Worm (Caenorhabditis elegans) whole organism, young adult: Measurements from ENCODE around the gene glb-5.

Experiments used
- B0261.1 ChIP-seq: sonication (generic microtip); optimal IDR thresholded peaks from 2 replicates; lab custom pipeline; 2016; ENCODE audit warnings: mild to moderate bottlenecking, missing genetic modification characterization, moderate library complexity, missing compliant biosample characterization
- F23B12.7 ChIP-seq: sonication (generic microtip); optimal IDR thresholded peaks from 2 replicates; lab custom pipeline; 2017; ENCODE audit warnings: missing genetic modification characterization, mild to moderate bottlenecking, missing compliant biosample characterization, antibody characterized with exemption, moderate library complexity; ENCODE audit not compliant: insufficient read depth
- F37B4.10 ChIP-seq: fragments of 200-800 bp; sonication (Bioruptor generic); IDR thresholded peaks from 2 replicates; pipeline ENCODE4 v1.3.6; 2022; ENCODE audit warnings: missing genetic modification characterization, missing compliant biosample characterization
- F52B5.7 ChIP-seq: sonication (generic microtip); optimal IDR thresholded peaks from 2 replicates; lab custom pipeline; 2016; ENCODE audit warnings: mild to moderate bottlenecking, missing genetic modification characterization, missing compliant biosample characterization
- Y53F4B.3 ChIP-seq: fragments of 200-800 bp; sonication (Bioruptor generic); IDR thresholded peaks from 2 replicates; pipeline ENCODE4 v1.3.6; 2022; ENCODE audit warnings: missing genetic modification reagents, missing genetic modification characterization, missing compliant biosample characterization
- Y56A3A.18 ChIP-seq: fragments of 200-800 bp; sonication (Bioruptor generic); IDR thresholded peaks from 2 replicates; pipeline ENCODE4 v1.3.6; 2022; ENCODE audit warnings: missing genetic modification reagents, missing genetic modification characterization, missing compliant biosample characterization
- ZK185.1 ChIP-seq: sonication (generic microtip); optimal IDR thresholded peaks from 2 replicates; lab custom pipeline; 2016; ENCODE audit warnings: mild to moderate bottlenecking, missing genetic modification characterization, missing compliant biosample characterization; ENCODE audit not compliant: poor library complexity, severe bottlenecking
- attf-3 ChIP-seq: fragments of 200-800 bp; sonication (Bioruptor generic); conservative IDR thresholded peaks from 2 replicates; pipeline ENCODE4 v1.3.6; 2022; ENCODE audit warnings: missing genetic modification reagents, missing genetic modification characterization, missing compliant biosample characterization
- bed-1 ChIP-seq: fragments of 200-800 bp; sonication (Bioruptor generic); IDR thresholded peaks from 2 replicates; pipeline ENCODE4 v1.3.6; 2022; ENCODE audit warnings: missing genetic modification reagents, missing genetic modification characterization, missing compliant biosample characterization
- bed-2 ChIP-seq: fragments of 200-800 bp; sonication (Bioruptor generic); IDR thresholded peaks from 2 replicates; pipeline ENCODE4 v1.3.6; 2022; ENCODE audit warnings: missing genetic modification reagents, missing genetic modification characterization, missing compliant biosample characterization
- cebp-2 ChIP-seq: fragments of 200-800 bp; sonication (Bioruptor generic); IDR thresholded peaks from 2 replicates; pipeline ENCODE4 v1.3.6; 2022; ENCODE audit warnings: missing genetic modification characterization, missing compliant biosample characterization
- ceh-100 ChIP-seq: fragments of 200-800 bp; sonication (Bioruptor generic); IDR thresholded peaks from 2 replicates; pipeline ENCODE4 v1.3.6; 2022; ENCODE audit warnings: missing genetic modification reagents, missing genetic modification characterization, missing compliant biosample characterization
- ceh-40 ChIP-seq: fragments of 200-800 bp; sonication (Bioruptor generic); IDR thresholded peaks from 2 replicates; pipeline ENCODE4 v1.3.6; 2022; ENCODE audit warnings: missing genetic modification characterization, missing compliant biosample characterization
- ceh-79 ChIP-seq: sonication (generic microtip); optimal IDR thresholded peaks from 2 replicates; lab custom pipeline; 2017; ENCODE audit warnings: mild to moderate bottlenecking, missing genetic modification characterization, missing compliant biosample characterization
- ceh-91 ChIP-seq: fragments of 200-800 bp; sonication (Bioruptor generic); IDR thresholded peaks from 2 replicates; pipeline ENCODE4 v1.3.6; 2022; ENCODE audit warnings: missing genetic modification reagents, missing genetic modification characterization, missing compliant biosample characterization
- chd-7 ChIP-seq: sonication (generic microtip); optimal IDR thresholded peaks from 2 replicates; lab custom pipeline; 2016; ENCODE audit warnings: mild to moderate bottlenecking, missing genetic modification characterization, moderate library complexity, missing compliant biosample characterization
- die-1 ChIP-seq: sonication (generic microtip); optimal IDR thresholded peaks from 2 replicates; lab custom pipeline; 2016; ENCODE audit warnings: missing genotype, mild to moderate bottlenecking, missing genetic modification characterization, missing compliant biosample characterization
- dox-1 ChIP-seq: fragments of 200-800 bp; sonication (Bioruptor generic); IDR thresholded peaks from 2 replicates; pipeline ENCODE4 v1.3.6; 2022; ENCODE audit warnings: missing genetic modification reagents, missing genetic modification characterization, missing compliant biosample characterization
- dpl-1 ChIP-seq: fragments of 150-350 bp; optimal IDR thresholded peaks from 2 replicates; lab custom pipeline; 2014; ENCODE audit warnings: missing biosample characterization, missing genetic modification reagents, missing genetic modification characterization
- efl-1 ChIP-seq: fragments of 150-350 bp; optimal IDR thresholded peaks from 2 replicates; lab custom pipeline; 2014; ENCODE audit warnings: missing biosample characterization, missing genetic modification reagents, missing genetic modification characterization
- egl-18 ChIP-seq: fragments of 200-800 bp; sonication (Bioruptor generic); IDR thresholded peaks from 2 replicates; pipeline ENCODE4 v1.3.6; 2022; ENCODE audit warnings: missing genetic modification reagents, missing genetic modification characterization, missing compliant biosample characterization
- egl-44 ChIP-seq: fragments of 200-800 bp; sonication (Bioruptor generic); IDR thresholded peaks from 2 replicates; pipeline ENCODE4 v1.3.6; 2022; ENCODE audit warnings: missing genetic modification reagents, missing genetic modification characterization, missing compliant biosample characterization
- egrh-3 ChIP-seq: fragments of 200-800 bp; sonication (Bioruptor generic); IDR thresholded peaks from 2 replicates; pipeline ENCODE4 v1.3.6; 2022; ENCODE audit warnings: missing genetic modification reagents, missing genetic modification characterization, missing compliant biosample characterization
- ets-4 ChIP-seq: fragments of 200-800 bp; sonication (Bioruptor generic); optimal IDR thresholded peaks from 2 replicates; lab custom pipeline; 2018; ENCODE audit warnings: mild to moderate bottlenecking, missing genetic modification characterization, missing compliant biosample characterization
- him-1 ChIP-seq: sonication (generic microtip); optimal IDR thresholded peaks from 2 replicates; lab custom pipeline; 2016; ENCODE audit warnings: missing genotype, missing genetic modification reagents, missing genetic modification characterization, missing compliant biosample characterization
- hlh-26 ChIP-seq: fragments of 200-800 bp; sonication (Bioruptor generic); conservative IDR thresholded peaks from 2 replicates; pipeline ENCODE4 v1.3.6; 2022; ENCODE audit warnings: missing genetic modification reagents, missing genetic modification characterization, missing compliant biosample characterization
- hsf-1 ChIP-seq: fragments of 200-800 bp; sonication (Bioruptor generic); IDR thresholded peaks from 2 replicates; pipeline ENCODE4 v1.3.6; 2022; ENCODE audit warnings: missing genetic modification reagents, missing genetic modification characterization, missing compliant biosample characterization
- lag-1 ChIP-seq: fragments of 200-800 bp; sonication (Bioruptor generic); IDR thresholded peaks from 2 replicates; pipeline ENCODE4 v1.3.6; 2022; ENCODE audit warnings: missing genetic modification reagents, missing genetic modification characterization, missing compliant biosample characterization
- let-607 ChIP-seq, 2 experiments: fragments of 200-800 bp in 1 of 2; sonication (Bioruptor generic) in 1 of 2; sonication (generic microtip) in 1 of 2; optimal IDR thresholded peaks; 2 replicates each; lab custom pipeline; 2016 to 2018; ENCODE audit warnings: mild to moderate bottlenecking in 2 of 2, missing compliant biosample characterization in 2 of 2, missing genetic modification characterization in 2 of 2, moderate library complexity in 2 of 2, missing genotype in 1 of 2
- lin-35 ChIP-seq, 3 experiments: fragments of 150-350 bp in 2 of 3; sonication (generic microtip) in 1 of 3; optimal IDR thresholded peaks; 2 replicates each; lab custom pipeline; 2014 to 2018; ENCODE audit warnings: missing biosample characterization in 3 of 3, missing genetic modification characterization in 3 of 3, missing genetic modification reagents in 3 of 3
- lin-54 ChIP-seq: fragments of 200-800 bp; sonication (Bioruptor generic); optimal IDR thresholded peaks from 2 replicates; lab custom pipeline; 2018; ENCODE audit warnings: mild to moderate bottlenecking, missing genetic modification characterization, missing compliant biosample characterization
- lsy-27 ChIP-seq: sonication (generic microtip); optimal IDR thresholded peaks from 2 replicates; lab custom pipeline; 2017; ENCODE audit warnings: missing genetic modification characterization, mild to moderate bottlenecking, missing compliant biosample characterization, antibody characterized with exemption, missing genotype, borderline replicate concordance; ENCODE audit not compliant: insufficient read depth
- madf-6 ChIP-seq: fragments of 200-800 bp; sonication (Bioruptor generic); IDR thresholded peaks from 2 replicates; pipeline ENCODE4 v1.3.6; 2022; ENCODE audit warnings: missing genetic modification reagents, missing genetic modification characterization, missing compliant biosample characterization
- nhr-120 ChIP-seq: fragments of 200-800 bp; sonication (Bioruptor generic); IDR thresholded peaks from 2 replicates; pipeline ENCODE4 v1.3.6; 2022; ENCODE audit warnings: missing genetic modification characterization, missing compliant biosample characterization
- nhr-80 ChIP-seq: sonication (generic microtip); optimal IDR thresholded peaks from 2 replicates; lab custom pipeline; 2016; ENCODE audit warnings: missing genetic modification characterization, missing compliant biosample characterization
- pha-4 ChIP-seq: fragments of 150-350 bp; sonication (generic microtip); optimal IDR thresholded peaks from 2 replicates; lab custom pipeline; 2014; ENCODE audit warnings: missing biosample characterization, missing genetic modification reagents, missing genetic modification characterization
- snpc-1.3 ChIP-seq: sonication (generic microtip); optimal IDR thresholded peaks from 2 replicates; lab custom pipeline; 2017; ENCODE audit warnings: missing genetic modification characterization, mild to moderate bottlenecking, missing compliant biosample characterization, antibody characterized with exemption, moderate library complexity, missing genotype, missing genetic modification reagents; ENCODE audit not compliant: insufficient read depth
- somi-1 ChIP-seq: fragments of 200-800 bp; sonication (Bioruptor generic); optimal IDR thresholded peaks from 2 replicates; lab custom pipeline; 2018; ENCODE audit warnings: mild to moderate bottlenecking, missing genetic modification characterization, missing compliant biosample characterization
- sptf-2 ChIP-seq: fragments of 200-800 bp; sonication (Bioruptor generic); optimal IDR thresholded peaks from 2 replicates; lab custom pipeline; 2018; ENCODE audit warnings: mild to moderate bottlenecking, missing genetic modification characterization, missing compliant biosample characterization
- tlf-1 ChIP-seq: fragments of 200-800 bp; sonication (Bioruptor generic); optimal IDR thresholded peaks from 2 replicates; lab custom pipeline; 2018; ENCODE audit warnings: mild to moderate bottlenecking, missing genetic modification characterization, missing compliant biosample characterization
- unc-62 ChIP-seq: fragments of 150-350 bp; optimal IDR thresholded peaks from 2 replicates; lab custom pipeline; 2014; ENCODE audit warnings: missing biosample characterization, missing genetic modification reagents, missing genetic modification characterization
- ztf-18 ChIP-seq: sonication (generic microtip); optimal IDR thresholded peaks from 2 replicates; lab custom pipeline; 2016; ENCODE audit warnings: missing genotype, mild to moderate bottlenecking, missing genetic modification characterization, missing compliant biosample characterization
- ztf-22 ChIP-seq: fragments of 200-800 bp; sonication (Bioruptor generic); optimal IDR thresholded peaks from 2 replicates; lab custom pipeline; 2018; ENCODE audit warnings: mild to moderate bottlenecking, missing genetic modification characterization, moderate library complexity, missing compliant biosample characterization
- ztf-26 ChIP-seq: sonication (generic microtip); optimal IDR thresholded peaks from 2 replicates; lab custom pipeline; 2017; ENCODE audit warnings: missing genetic modification characterization, missing compliant biosample characterization
- ztf-6 ChIP-seq: fragments of 200-800 bp; sonication (Bioruptor generic); IDR thresholded peaks from 2 replicates; pipeline ENCODE4 v1.3.6; 2022; ENCODE audit warnings: missing genetic modification reagents, missing genetic modification characterization, missing compliant biosample characterization

The glb-5 gene

DNA sequence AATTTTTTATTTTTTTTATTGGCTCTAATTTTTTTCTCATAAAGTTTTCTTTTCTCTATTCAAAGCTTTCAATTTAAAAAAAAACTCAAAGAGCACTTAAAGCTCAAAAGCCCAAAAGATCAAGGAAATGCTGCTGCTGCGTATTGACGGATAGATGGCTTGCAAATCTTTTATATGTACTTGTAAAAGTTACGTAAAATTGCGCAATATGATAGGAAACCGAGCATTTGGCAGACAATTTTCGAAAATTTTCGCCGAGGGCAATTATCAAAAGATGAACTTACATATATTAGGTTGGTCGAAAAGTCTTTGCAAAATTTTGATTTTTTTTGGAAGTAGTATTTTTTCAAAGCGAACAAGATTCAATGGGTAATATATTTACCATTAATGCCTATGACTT is 10.2 kb upstream of the glb-5 start:
- TF ChIP-seq somi-1 (GFP tag; lab: Kevin White, UChicago) (no peak), F37B4.10 (GFP tag; lab: Robert Waterston, UW) (no peak), hsf-1 (GFP tag; lab: Robert Waterston, UW) (no peak), unc-62 (GFP tag; lab: Kevin White, UChicago) (no peak), lin-54 (no peak), madf-6 (GFP tag; lab: Robert Waterston, UW) (no peak), pha-4 (no peak), ztf-18 (tag; lab: Kevin White, UChicago) (no peak), ceh-40 (no peak), egrh-3 (GFP tag; lab: Robert Waterston, UW) (no peak), lsy-27 (tag; lab: Kevin White, UChicago) (no peak), B0261.1 (tag; lab: Kevin White, UChicago) (no peak), attf-3 (GFP tag; lab: Robert Waterston, UW) (no peak), chd-7 (tag; lab: Kevin White, UChicago) (no peak), egl-44 (no peak), snpc-1.3 (tag; lab: Kevin White, UChicago) (no peak), let-607 (tag; optimal IDR thresholded peaks at IDR 0.05; lab: Kevin White, UChicago) (no peak), dpl-1 (no peak)

DNA sequence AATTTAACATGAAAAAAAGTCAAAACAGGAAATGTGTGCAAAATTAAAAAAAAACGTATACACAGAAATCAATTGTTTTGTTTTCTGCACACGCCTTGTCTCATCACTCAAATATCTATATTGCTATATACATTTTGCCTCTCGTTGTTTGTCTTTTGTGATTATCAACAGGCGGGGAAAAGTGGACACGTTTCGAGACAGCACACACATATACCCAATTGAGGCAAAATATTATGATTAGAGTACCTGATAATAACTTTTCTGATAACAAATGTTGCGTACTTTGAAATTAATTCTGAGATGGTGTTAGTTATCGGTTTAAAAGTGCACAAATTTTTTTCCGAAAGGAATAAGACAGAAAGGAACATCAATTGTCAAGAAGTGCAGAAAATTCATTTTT is 1.2 kb downstream of the glb-5 start:
- TF ChIP-seq bed-2 (no peak), ztf-6 (no peak), let-607 (tag; optimal IDR thresholded peaks at IDR 0.05; lab: Kevin White, UChicago) (peak; percentile 27 to 44), die-1 (tag; lab: Kevin White, UChicago) (no peak), nhr-80 (tag; lab: Kevin White, UChicago) (peak; percentile 95), dox-1 (GFP tag; lab: Robert Waterston, UW) (no peak; the same call in 1 of the 2 replicates), bed-1 (no peak), hlh-26 (GFP tag; lab: Robert Waterston, UW) (no peak), somi-1 (GFP tag; lab: Kevin White, UChicago) (no peak), pha-4 (peak; percentile 14), ceh-91 (GFP tag; lab: Robert Waterston, UW) (no peak), Y56A3A.18 (GFP tag; lab: Robert Waterston, UW) (no peak), ceh-100 (GFP tag; lab: Robert Waterston, UW) (no peak), Y53F4B.3 (no peak), ztf-22 (GFP tag; lab: Kevin White, UChicago) (peak; percentile 2), tlf-1 (GFP tag; lab: Kevin White, UChicago) (no peak), ZK185.1 (tag; lab: Kevin White, UChicago) (no peak), ztf-26 (tag; lab: Kevin White, UChicago) (no peak), ets-4 (GFP tag; lab: Kevin White, UChicago) (peak; percentile 80), ceh-79 (tag; lab: Kevin White, UChicago) (no peak)

DNA sequence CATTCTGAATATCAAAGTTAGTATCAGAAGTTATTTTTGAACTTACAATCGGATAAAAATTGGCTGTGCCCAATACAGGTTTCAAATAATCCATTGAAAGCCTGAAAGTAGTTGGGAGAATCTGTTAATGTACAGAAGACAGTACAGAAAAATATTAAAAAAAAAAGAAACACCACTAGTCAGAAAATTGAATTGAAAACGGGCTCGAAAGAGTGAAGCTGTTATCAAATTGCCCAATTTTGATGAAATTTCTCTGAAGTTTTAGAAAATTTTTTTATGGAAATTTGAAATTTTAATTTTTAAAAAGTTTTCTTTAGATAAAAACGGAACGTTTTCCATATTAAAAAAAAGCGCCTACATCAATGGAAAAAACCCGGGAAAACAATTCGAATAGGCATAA is 8.4 kb downstream of the glb-5 start, which contains the start of gene C18C4.7:
C18C4.7 (minus strand) TSS at position 101 of the 400 bp plus-strand sequence.
- TF ChIP-seq egl-44: no peak
- TF ChIP-seq him-1 (tag; lab: Kevin White, UChicago): no peak
- TF ChIP-seq efl-1: no peak
- no peak for TF ChIP-seq cebp-2 (GFP tag; lab: Robert Waterston, UW)
- TF ChIP-seq egl-18 (GFP tag; lab: Robert Waterston, UW): no peak
- no peak for TF ChIP-seq F23B12.7 (tag; lab: Kevin White, UChicago)
- no peak for TF ChIP-seq sptf-2 (GFP tag; lab: Kevin White, UChicago)
- no peak for TF ChIP-seq nhr-120
- TF ChIP-seq lag-1: no peak
- TF ChIP-seq F52B5.7 (tag; lab: Kevin White, UChicago): no peak
- TF ChIP-seq lin-35 (GFP tag; optimal IDR thresholded peaks at IDR 0.05; lab: Kevin White, UChicago): no peak
